Fruit fly (Drosophila melanogaster) whole organism, prepupa: Measurements from ENCODE around the gene CG1750.

Source experiments
- Blimp-1 ChIP-seq: fragments of 200-800 bp; sonication (Bioruptor generic); optimal IDR thresholded peaks from 3 replicates; lab custom pipeline; 2017; ENCODE audit warnings: missing biosample characterization, missing genetic modification characterization, mild to moderate bottlenecking, moderate library complexity, missing genetic modification reagents
- CG10631 ChIP-seq: fragments of 200-800 bp; sonication (Bioruptor generic); optimal IDR thresholded peaks from 2 replicates; lab custom pipeline; 2016; ENCODE audit warnings: missing biosample characterization, missing genetic modification characterization
- CG10669 ChIP-seq: fragments of 200-800 bp; sonication (Bioruptor generic); optimal IDR thresholded peaks from 3 replicates; lab custom pipeline; 2018; ENCODE audit warnings: missing biosample characterization, mild to moderate bottlenecking, missing genetic modification characterization, moderate library complexity
- CG11294 ChIP-seq: fragments of 200-800 bp; sonication (Bioruptor generic); IDR thresholded peaks from 2 replicates; pipeline ENCODE4 v1.3.6; 2022; ENCODE audit warnings: missing biosample characterization, missing genetic modification characterization
- CG11762 ChIP-seq: fragments of 200-800 bp; sonication (Bioruptor generic); optimal IDR thresholded peaks from 3 replicates; lab custom pipeline; 2016; ENCODE audit warnings: missing biosample characterization, missing genetic modification characterization; ENCODE audit not compliant: insufficient read depth
- CG11902 ChIP-seq: fragments of 200-800 bp; sonication (Bioruptor generic); optimal IDR thresholded peaks from 3 replicates; lab custom pipeline; 2016; ENCODE audit warnings: missing biosample characterization, missing genetic modification characterization
- CG15336 ChIP-seq: fragments of 200-800 bp; sonication (Bioruptor generic); IDR thresholded peaks from 2 replicates; pipeline ENCODE4 v1.3.6; 2022; ENCODE audit warnings: missing biosample characterization, missing genetic modification characterization
- CG1621 ChIP-seq: fragments of 200-800 bp; sonication (Bioruptor generic); optimal IDR thresholded peaks from 3 replicates; lab custom pipeline; 2018; ENCODE audit warnings: missing biosample characterization, mild to moderate bottlenecking, missing genetic modification characterization
- CG16779 ChIP-seq: fragments of 200-800 bp; sonication (Bioruptor generic); optimal IDR thresholded peaks from 3 replicates; lab custom pipeline; 2017; ENCODE audit warnings: missing biosample characterization, mild to moderate bottlenecking, missing genetic modification characterization
- CG3032 ChIP-seq: fragments of 200-800 bp; optimal IDR thresholded peaks from 2 replicates; lab custom pipeline; 2019; ENCODE audit warnings: missing biosample characterization, mild to moderate bottlenecking, missing genetic modification characterization, moderate library complexity
- CG31627 ChIP-seq: fragments of 200-800 bp; sonication (Bioruptor generic); optimal IDR thresholded peaks from 3 replicates; lab custom pipeline; 2016; ENCODE audit warnings: missing biosample characterization, missing genetic modification characterization
- CG32006 ChIP-seq: fragments of 200-800 bp; sonication (Bioruptor generic); optimal IDR thresholded peaks from 3 replicates; lab custom pipeline; 2017; ENCODE audit warnings: missing biosample characterization, mild to moderate bottlenecking, missing genetic modification characterization
- CG3919 ChIP-seq: fragments of 200-800 bp; sonication (Bioruptor generic); optimal IDR thresholded peaks from 3 replicates; lab custom pipeline; 2016; ENCODE audit warnings: missing biosample characterization, missing genetic modification characterization
- CG6163 ChIP-seq: fragments of 200-800 bp; sonication (Bioruptor generic); IDR thresholded peaks from 3 replicates; pipeline ENCODE4 v1.3.6; 2022; ENCODE audit warnings: missing biosample characterization, missing genetic modification characterization
- CG6792 ChIP-seq: fragments of 200-800 bp; sonication (Bioruptor generic); optimal IDR thresholded peaks from 3 replicates; lab custom pipeline; 2016; ENCODE audit warnings: missing biosample characterization, missing genetic modification characterization
- CG6808 ChIP-seq: fragments of 200-800 bp; sonication (Bioruptor generic); optimal IDR thresholded peaks from 3 replicates; lab custom pipeline; 2017; ENCODE audit warnings: missing biosample characterization, missing genetic modification characterization, mild to moderate bottlenecking, moderate library complexity, missing genetic modification reagents
- CG6854 ChIP-seq: fragments of 200-800 bp; sonication (Bioruptor generic); optimal IDR thresholded peaks from 2 replicates; lab custom pipeline; 2017; ENCODE audit warnings: missing biosample characterization, mild to moderate bottlenecking, missing genetic modification characterization
- CG7368 ChIP-seq: fragments of 200-800 bp; sonication (Bioruptor generic); optimal IDR thresholded peaks from 3 replicates; lab custom pipeline; 2016; ENCODE audit warnings: missing biosample characterization, missing genetic modification characterization
- CG8119 ChIP-seq: fragments of 200-800 bp; sonication (Bioruptor generic); IDR thresholded peaks from 3 replicates; pipeline ENCODE4 v1.3.6; 2022; ENCODE audit warnings: missing biosample characterization, missing genetic modification characterization
- CG8319 ChIP-seq: fragments of 200-800 bp; sonication (Bioruptor generic); optimal IDR thresholded peaks from 3 replicates; lab custom pipeline; 2016; ENCODE audit warnings: missing biosample characterization, missing genetic modification characterization
- CG8632 ChIP-seq: fragments of 200-800 bp; sonication (Bioruptor generic); optimal IDR thresholded peaks from 3 replicates; lab custom pipeline; 2016; ENCODE audit warnings: missing biosample characterization, missing genetic modification characterization
- CG9139 ChIP-seq: fragments of 200-800 bp; sonication (Bioruptor generic); optimal IDR thresholded peaks from 3 replicates; lab custom pipeline; 2017; ENCODE audit warnings: missing biosample characterization, mild to moderate bottlenecking, missing genetic modification characterization
- Eip75B ChIP-seq: fragments of 200-800 bp; sonication (Bioruptor generic); optimal IDR thresholded peaks from 3 replicates; lab custom pipeline; 2016; ENCODE audit warnings: missing biosample characterization, missing genetic modification characterization
- Eip78C ChIP-seq: fragments of 200-800 bp; sonication (Bioruptor generic); peaks from one replicate; lab custom pipeline; 2016; ENCODE audit warnings: missing biosample characterization, missing genetic modification characterization
- Eip93F ChIP-seq: fragments of 200-800 bp; sonication (Bioruptor generic); optimal IDR thresholded peaks from 2 replicates; lab custom pipeline; 2016; ENCODE audit warnings: missing biosample characterization, mild to moderate bottlenecking, missing genetic modification characterization
- Ets21C ChIP-seq: fragments of 200-800 bp; sonication (Bioruptor generic); optimal IDR thresholded peaks from 3 replicates; lab custom pipeline; 2016; ENCODE audit warnings: missing biosample characterization, missing genetic modification characterization
- Ets96B ChIP-seq: fragments of 200-800 bp; optimal IDR thresholded peaks from 2 replicates; lab custom pipeline; 2019; ENCODE audit warnings: missing biosample characterization, mild to moderate bottlenecking, missing genetic modification characterization, moderate library complexity
- Gug ChIP-seq: fragments of 200-800 bp; sonication (Bioruptor generic); IDR thresholded peaks from 2 replicates; pipeline ENCODE4 v1.3.6; 2022; ENCODE audit warnings: missing biosample characterization, missing genetic modification characterization
- Hr38 ChIP-seq: sonication (Bioruptor generic); optimal IDR thresholded peaks from 2 replicates; lab custom pipeline; 2016; ENCODE audit warnings: missing biosample characterization, missing genetic modification characterization
- Hr4 ChIP-seq: fragments of 200-800 bp; sonication (Bioruptor generic); optimal IDR thresholded peaks from 3 replicates; lab custom pipeline; 2016; ENCODE audit warnings: missing biosample characterization, missing genetic modification characterization
- Lpt ChIP-seq: fragments of 200-800 bp; sonication (Bioruptor generic); optimal IDR thresholded peaks from 3 replicates; lab custom pipeline; 2016; ENCODE audit warnings: missing biosample characterization, missing genetic modification characterization
- Met ChIP-seq: fragments of 200-800 bp; sonication (Bioruptor generic); optimal IDR thresholded peaks from 3 replicates; lab custom pipeline; 2016; ENCODE audit warnings: missing biosample characterization, missing genetic modification characterization
- OdsH ChIP-seq: fragments of 200-800 bp; sonication (Bioruptor generic); optimal IDR thresholded peaks from 3 replicates; lab custom pipeline; 2016; ENCODE audit warnings: missing biosample characterization, missing genetic modification characterization
- Smox ChIP-seq: fragments of 200-800 bp; sonication (Bioruptor generic); optimal IDR thresholded peaks from 3 replicates; lab custom pipeline; 2016; ENCODE audit warnings: missing biosample characterization, missing genetic modification characterization
- Sox102F ChIP-seq: fragments of 200-800 bp; sonication (Bioruptor generic); optimal IDR thresholded peaks from 2 replicates; lab custom pipeline; 2016; ENCODE audit warnings: missing biosample characterization, mild to moderate bottlenecking, missing genetic modification characterization
- Sox15 ChIP-seq: fragments of 200-800 bp; sonication (Bioruptor generic); optimal IDR thresholded peaks from 3 replicates; lab custom pipeline; 2016; ENCODE audit warnings: missing biosample characterization, missing genetic modification characterization
- achi ChIP-seq: fragments of 200-800 bp; sonication (Bioruptor generic); optimal IDR thresholded peaks from 3 replicates; lab custom pipeline; 2016; ENCODE audit warnings: missing biosample characterization, missing genetic modification characterization
- acj6 ChIP-seq: fragments of 200-800 bp; sonication (Bioruptor generic); optimal IDR thresholded peaks from 3 replicates; lab custom pipeline; 2016; ENCODE audit warnings: missing biosample characterization, missing genetic modification characterization
- cyc ChIP-seq: fragments of 200-800 bp; sonication (Bioruptor generic); optimal IDR thresholded peaks from 3 replicates; lab custom pipeline; 2016; ENCODE audit warnings: missing biosample characterization, missing genetic modification characterization
- dac ChIP-seq: fragments of 200-800 bp; sonication (Bioruptor generic); optimal IDR thresholded peaks from 2 replicates; lab custom pipeline; 2017; ENCODE audit warnings: missing biosample characterization, mild to moderate bottlenecking, missing genetic modification characterization
- eg ChIP-seq: fragments of 200-800 bp; sonication (Bioruptor generic); IDR thresholded peaks from 3 replicates; pipeline ENCODE4 v1.3.6; 2022; ENCODE audit warnings: missing biosample characterization, missing genetic modification characterization
- esn ChIP-seq: fragments of 200-800 bp; sonication (Bioruptor generic); optimal IDR thresholded peaks from 2 replicates; lab custom pipeline; 2016; ENCODE audit warnings: missing biosample characterization, mild to moderate bottlenecking, missing genetic modification characterization, moderate library complexity
- fd59A ChIP-seq: fragments of 200-800 bp; sonication (Bioruptor generic); optimal IDR thresholded peaks from 2 replicates; lab custom pipeline; 2017; ENCODE audit warnings: missing biosample characterization, mild to moderate bottlenecking, missing genetic modification characterization, missing genetic modification reagents
- lz ChIP-seq: fragments of 200-800 bp; sonication (Bioruptor generic); optimal IDR thresholded peaks from 3 replicates; lab custom pipeline; 2016; ENCODE audit warnings: missing biosample characterization, missing genetic modification characterization
- net ChIP-seq: fragments of 200-800 bp; sonication (Bioruptor generic); optimal IDR thresholded peaks from 3 replicates; lab custom pipeline; 2016; ENCODE audit warnings: missing biosample characterization, missing genetic modification characterization
- pdm3 ChIP-seq: fragments of 200-800 bp; sonication (Bioruptor generic); optimal IDR thresholded peaks from 3 replicates; lab custom pipeline; 2016; ENCODE audit warnings: missing biosample characterization, missing genetic modification characterization
- spab ChIP-seq: fragments of 200-800 bp; sonication (Bioruptor generic); optimal IDR thresholded peaks from 2 replicates; lab custom pipeline; 2017; ENCODE audit warnings: missing biosample characterization, mild to moderate bottlenecking, missing genetic modification characterization, missing genetic modification reagents
- ss ChIP-seq, 2 experiments: fragments of 200-800 bp; sonication (Bioruptor generic); optimal IDR thresholded peaks; 2 replicates in 1 of 2; 3 replicates in 1 of 2; lab custom pipeline; 2017 to 2018; ENCODE audit warnings: mild to moderate bottlenecking in 2 of 2, missing biosample characterization in 2 of 2, missing genetic modification characterization in 2 of 2, moderate library complexity in 1 of 2
- svp ChIP-seq: fragments of 200-800 bp; sonication (Bioruptor generic); peaks from one replicate; lab custom pipeline; 2016; ENCODE audit warnings: missing biosample characterization, missing genetic modification characterization

CG1750 gene

dm6 chr3R:31295694-31296093 lies 41.0 kb upstream of the CG1750 start (continued):
- TF ChIP-seq net, result peak; percentile 46
- TF ChIP-seq CG3919 (GFP tag; lab: Kevin White, UChicago), result peak; percentile 65
- TF ChIP-seq CG31627 (GFP tag; lab: Kevin White, UChicago), result peak; percentile 49
- TF ChIP-seq CG7368 (GFP tag; lab: Kevin White, UChicago), result peak; percentile 29
- TF ChIP-seq pdm3 (GFP tag; lab: Kevin White, UChicago), result peak; percentile 62
- TF ChIP-seq CG10669, result peak; percentile 39
- TF ChIP-seq spab (GFP tag; lab: Kevin White, UChicago), result peak; percentile 14
- TF ChIP-seq Hr38 (GFP tag; lab: Kevin White, UChicago), result no peak
- TF ChIP-seq Hr4 (GFP tag; lab: Kevin White, UChicago), result peak; percentile 65
- TF ChIP-seq Eip75B (GFP tag; lab: Kevin White, UChicago), result peak; percentile 39
- TF ChIP-seq CG11762, result peak; percentile 60
- peak; percentile 72 for TF ChIP-seq svp
- TF ChIP-seq ss (GFP tag; optimal IDR thresholded peaks at IDR 0.05; lab: Kevin White, UChicago), result no peak
- peak; percentile 39 for TF ChIP-seq CG6808
- TF ChIP-seq, all 60 proteins: peak for 45

dm6 chr3R:31290195-31290594 lies 35.5 kb upstream of the CG1750 start:
- no peak for TF ChIP-seq CG11902 (GFP tag; lab: Kevin White, UChicago)
- TF ChIP-seq lz, result peak; percentile 7
- no peak for TF ChIP-seq CG8319 (GFP tag; lab: Kevin White, UChicago)
- TF ChIP-seq CG10631 (GFP tag; lab: Kevin White, UChicago), result no peak
- 0 out of 3 replicates have a peak, but pooled peaks have one; percentile 42 for TF ChIP-seq CG6163
- 0 out of 3 replicates have a peak, but pooled peaks have one; percentile 37 for TF ChIP-seq eg
- TF ChIP-seq Hr4 (GFP tag; lab: Kevin White, UChicago), result peak; percentile 42
- peak; percentile 5 for TF ChIP-seq CG3032 (tag; lab: Kevin White, UChicago)
- TF ChIP-seq CG6792 (GFP tag; lab: Kevin White, UChicago), result no peak
- no peak for TF ChIP-seq Gug (GFP tag; lab: Robert Waterston, UW)
- no peak for TF ChIP-seq Ets96B (tag; lab: Kevin White, UChicago)
- TF ChIP-seq dac, result no peak
- TF ChIP-seq acj6 (GFP tag; lab: Kevin White, UChicago), result peak; percentile 4
- no peak for TF ChIP-seq cyc (GFP tag; lab: Kevin White, UChicago)
- peak; percentile 11 for TF ChIP-seq net
- no peak for TF ChIP-seq CG6854 (GFP tag; lab: Kevin White, UChicago)
- no peak for TF ChIP-seq OdsH
- no peak for TF ChIP-seq CG11762
- TF ChIP-seq fd59A, result no peak
- TF ChIP-seq CG31627 (GFP tag; lab: Kevin White, UChicago), result no peak
- peak; percentile 67 for TF ChIP-seq CG32006 (GFP tag; lab: Kevin White, UChicago)
- TF ChIP-seq achi (GFP tag; lab: Kevin White, UChicago), result no peak
- TF ChIP-seq Eip93F (GFP tag; lab: Kevin White, UChicago), result no peak
- TF ChIP-seq CG7368 (GFP tag; lab: Kevin White, UChicago), result no peak
- TF ChIP-seq ss (GFP tag; optimal IDR thresholded peaks at IDR 0.05; lab: Kevin White, UChicago), result no peak
- peak; percentile 20 for TF ChIP-seq pdm3 (GFP tag; lab: Kevin White, UChicago)
- TF ChIP-seq Hr38 (GFP tag; lab: Kevin White, UChicago), result no peak
- no peak for TF ChIP-seq svp
- TF ChIP-seq CG1621 (tag; lab: Kevin White, UChicago), result no peak
- TF ChIP-seq spab (GFP tag; lab: Kevin White, UChicago), result no peak
- no peak for TF ChIP-seq esn
- TF ChIP-seq Lpt (GFP tag; lab: Kevin White, UChicago), result peak; percentile 15
- no peak for TF ChIP-seq CG16779 (tag; lab: Kevin White, UChicago)
- no peak for TF ChIP-seq Ets21C (GFP tag; lab: Kevin White, UChicago)
- no peak for TF ChIP-seq Blimp-1 (GFP tag; lab: Kevin White, UChicago)
- no peak for TF ChIP-seq CG8632 (GFP tag; lab: Kevin White, UChicago)
- TF ChIP-seq Met (GFP tag; lab: Kevin White, UChicago), result no peak
- no peak for TF ChIP-seq Sox102F (GFP tag; lab: Kevin White, UChicago)
- TF ChIP-seq Eip78C (GFP tag; lab: Kevin White, UChicago), result peak; percentile 60
- TF ChIP-seq CG15336 (GFP tag; lab: Robert Waterston, UW), result peak; percentile 31; the same call in 1 of the 2 replicates
- no peak for TF ChIP-seq Sox15 (GFP tag; lab: Kevin White, UChicago)
- peak; percentile 16 for TF ChIP-seq CG3919 (GFP tag; lab: Kevin White, UChicago)
- no peak for TF ChIP-seq Smox (GFP tag; lab: Kevin White, UChicago)
- TF ChIP-seq CG8119 (GFP tag; lab: Robert Waterston, UW), result peak; percentile 43; the same call in 2 of the 3 replicates
- TF ChIP-seq CG9139 (GFP tag; lab: Kevin White, UChicago), result no peak
- TF ChIP-seq CG11294 (GFP tag; lab: Robert Waterston, UW), result no peak
